Worm (Caenorhabditis elegans) whole organism, mixed stage, embryonic: ENCODE measurements around the gene F32G8.2.

Experiments used
- cnd-1 ChIP-seq: fragments of 200-800 bp; sonication (Bioruptor generic); optimal IDR thresholded peaks from 2 replicates; lab custom pipeline; 2018; ENCODE audit warnings: mild to moderate bottlenecking, missing genetic modification characterization, missing compliant biosample characterization
- elt-3 ChIP-seq: fragments of 150-350 bp; optimal IDR thresholded peaks from 2 replicates; lab custom pipeline; 2014; ENCODE audit warnings: missing biosample characterization, missing genetic modification characterization
- flh-1 ChIP-seq: fragments of 200-800 bp; sonication (Bioruptor generic); optimal IDR thresholded peaks from 2 replicates; lab custom pipeline; 2018; ENCODE audit warnings: mild to moderate bottlenecking, missing genetic modification characterization, moderate library complexity, missing compliant biosample characterization
- lsy-2 ChIP-seq: fragments of 150-350 bp; optimal IDR thresholded peaks from 2 replicates; lab custom pipeline; 2014; ENCODE audit warnings: missing biosample characterization, missing genetic modification characterization
- mep-1 ChIP-seq: fragments of 150-350 bp; optimal IDR thresholded peaks from 2 replicates; lab custom pipeline; 2017; ENCODE audit warnings: missing biosample characterization, missing genetic modification reagents, missing genetic modification characterization, inconsistent platforms
- nhr-2 ChIP-seq: fragments of 150-350 bp; optimal IDR thresholded peaks from 2 replicates; lab custom pipeline; 2014; ENCODE audit warnings: missing biosample characterization, missing genetic modification characterization
- sptf-1 ChIP-seq: sonication (generic microtip); optimal IDR thresholded peaks from 2 replicates; lab custom pipeline; 2017; ENCODE audit warnings: mild to moderate bottlenecking, missing genetic modification characterization, moderate library complexity, missing compliant biosample characterization
- unc-120 ChIP-seq: sonication (generic microtip); optimal IDR thresholded peaks from 2 replicates; lab custom pipeline; 2017; ENCODE audit warnings: missing genetic modification characterization, missing compliant biosample characterization; ENCODE audit not compliant: poor library complexity, severe bottlenecking
- unc-62 ChIP-seq: fragments of 150-350 bp; optimal IDR thresholded peaks from 2 replicates; lab custom pipeline; 2014; ENCODE audit warnings: missing biosample characterization, missing genetic modification reagents, missing genetic modification characterization

- no peak for TF ChIP-seq cnd-1 (tag; lab: Kevin White, UChicago)
- TF ChIP-seq unc-62 (GFP tag; lab: Kevin White, UChicago) = no peak
- TF ChIP-seq mep-1 (tag; lab: Kevin White, UChicago) = no peak
- TF ChIP-seq lsy-2 = no peak
- no peak for TF ChIP-seq nhr-2
- no peak for TF ChIP-seq sptf-1 (tag; lab: Kevin White, UChicago)
- no peak for TF ChIP-seq unc-120 (tag; lab: Kevin White, UChicago)
- TF ChIP-seq flh-1 (GFP tag; lab: Kevin White, UChicago) = no peak
- TF ChIP-seq elt-3 (tag; lab: Kevin White, UChicago) = no peak
These were observed 3.1 kb upstream of the F32G8.2 start, which contains the start of gene F25D1.5 for ce11 chrV:10546749-10547148.
